Fruit fly (Drosophila melanogaster) whole organism, embryonic: ENCODE data around the gene Pde6.

ENCODE experiments used
- B-H2 ChIP-seq: fragments of 200-800 bp; sonication (Bioruptor generic); optimal IDR thresholded peaks from 2 replicates; lab custom pipeline; 2018; ENCODE audit warnings: missing biosample characterization, mild to moderate bottlenecking, missing genetic modification characterization
- Bgb ChIP-seq: fragments of 200-800 bp; sonication (Bioruptor generic); IDR thresholded peaks from 2 replicates; pipeline ENCODE4 v1.3.6; 2022; ENCODE audit warnings: missing biosample characterization, missing genetic modification characterization; ENCODE audit not compliant: partially characterized antibody
- CG11398 ChIP-seq: fragments of 200-800 bp; sonication (Bioruptor generic); optimal IDR thresholded peaks from 2 replicates; lab custom pipeline; 2016; ENCODE audit warnings: missing biosample characterization, missing genetic modification characterization
- CG11456 ChIP-seq: fragments of 200-800 bp; sonication (Bioruptor generic); IDR thresholded peaks from 3 replicates; pipeline ENCODE4 v1.3.6; 2022; ENCODE audit warnings: missing biosample characterization, missing genetic modification characterization
- CG11696 ChIP-seq: fragments of 200-800 bp; sonication (Bioruptor generic); IDR thresholded peaks from 2 replicates; pipeline ENCODE4 v1.3.6; 2022; ENCODE audit warnings: missing biosample characterization, missing genetic modification characterization
- CG12104 ChIP-seq: fragments of 200-800 bp; sonication (Bioruptor generic); optimal IDR thresholded peaks from 3 replicates; lab custom pipeline; 2016; ENCODE audit warnings: missing biosample characterization, missing genetic modification characterization
- CG12299 ChIP-seq: fragments of 200-800 bp; sonication (Bioruptor generic); optimal IDR thresholded peaks from 2 replicates; lab custom pipeline; 2018; ENCODE audit warnings: missing biosample characterization, mild to moderate bottlenecking, missing genetic modification characterization
- CG13894 ChIP-seq: fragments of 200-800 bp; sonication (Bioruptor generic); optimal IDR thresholded peaks from 3 replicates; lab custom pipeline; 2018; ENCODE audit warnings: missing biosample characterization, mild to moderate bottlenecking, missing genetic modification characterization, moderate library complexity
- CG15011 ChIP-seq: fragments of 200-800 bp; sonication (Bioruptor generic); optimal IDR thresholded peaks from 3 replicates; lab custom pipeline; 2018; ENCODE audit warnings: missing biosample characterization, mild to moderate bottlenecking, missing genetic modification characterization
- CG15601 ChIP-seq: fragments of 200-800 bp; sonication (Bioruptor generic); optimal IDR thresholded peaks from 3 replicates; lab custom pipeline; 2019; ENCODE audit warnings: missing biosample characterization, mild to moderate bottlenecking, missing genetic modification characterization, moderate library complexity
- CG16779 ChIP-seq: fragments of 200-800 bp; sonication (Bioruptor generic); IDR thresholded peaks from 2 replicates; pipeline ENCODE4 v1.3.6; 2022; ENCODE audit warnings: missing biosample characterization, missing genetic modification characterization
- CG17359 ChIP-seq: fragments of 200-800 bp; sonication (Bioruptor generic); optimal IDR thresholded peaks from 3 replicates; lab custom pipeline; 2018; ENCODE audit warnings: missing biosample characterization, mild to moderate bottlenecking, missing genetic modification characterization, moderate library complexity
- CG17568 ChIP-seq: fragments of 200-800 bp; sonication (Bioruptor generic); optimal IDR thresholded peaks from 2 replicates; lab custom pipeline; 2018; ENCODE audit warnings: missing biosample characterization, mild to moderate bottlenecking, missing genetic modification characterization, moderate library complexity
- CG18619 ChIP-seq: fragments of 200-800 bp; sonication (Bioruptor generic); optimal IDR thresholded peaks from 3 replicates; lab custom pipeline; 2017; ENCODE audit warnings: missing biosample characterization, mild to moderate bottlenecking, missing genetic modification characterization
- CG2875 ChIP-seq: fragments of 200-800 bp; sonication (Bioruptor generic); optimal IDR thresholded peaks from 2 replicates; lab custom pipeline; 2017; ENCODE audit warnings: missing biosample characterization, mild to moderate bottlenecking, missing genetic modification characterization, missing genetic modification reagents
- CG3163 ChIP-seq: fragments of 200-800 bp; sonication (Bioruptor generic); optimal IDR thresholded peaks from 3 replicates; lab custom pipeline; 2016; ENCODE audit warnings: missing biosample characterization, missing genetic modification characterization
- CG7556 ChIP-seq: fragments of 200-800 bp; sonication (Bioruptor generic); optimal IDR thresholded peaks from 2 replicates; lab custom pipeline; 2017; ENCODE audit warnings: missing biosample characterization, mild to moderate bottlenecking, missing genetic modification characterization
- CG8281 ChIP-seq: fragments of 200-800 bp; sonication (Bioruptor generic); optimal IDR thresholded peaks from 2 replicates; lab custom pipeline; 2018; ENCODE audit warnings: missing biosample characterization, mild to moderate bottlenecking, missing genetic modification characterization, moderate library complexity
- CG8388 ChIP-seq: fragments of 200-800 bp; sonication (Bioruptor generic); optimal IDR thresholded peaks from 2 replicates; lab custom pipeline; 2019; ENCODE audit warnings: missing biosample characterization, mild to moderate bottlenecking, missing genetic modification characterization, moderate library complexity
- CG9215 ChIP-seq: fragments of 200-800 bp; sonication (Bioruptor generic); IDR thresholded peaks from 2 replicates; pipeline ENCODE4 v1.3.6; 2022; ENCODE audit warnings: missing biosample characterization, missing genetic modification characterization
- CHES-1-like ChIP-seq: fragments of 200-800 bp; sonication (Bioruptor generic); optimal IDR thresholded peaks from 2 replicates; lab custom pipeline; 2016; ENCODE audit warnings: missing biosample characterization, missing genetic modification characterization
- Chrac-16 ChIP-seq: fragments of 200-800 bp; sonication (Bioruptor generic); optimal IDR thresholded peaks from 3 replicates; lab custom pipeline; 2016; ENCODE audit warnings: missing biosample characterization, missing genetic modification characterization
- CrebB ChIP-seq: fragments of 200-800 bp; sonication (Bioruptor generic); optimal IDR thresholded peaks from 3 replicates; lab custom pipeline; 2018; ENCODE audit warnings: missing biosample characterization, mild to moderate bottlenecking, missing genetic modification characterization
- Doc2 ChIP-seq: fragments of 200-800 bp; sonication (Bioruptor generic); IDR thresholded peaks from 2 replicates; pipeline ENCODE4 v1.3.6; 2022; ENCODE audit warnings: missing biosample characterization, missing genetic modification characterization
- E2f1 ChIP-seq: fragments of 200-800 bp; sonication (Bioruptor generic); IDR thresholded peaks from 2 replicates; pipeline ENCODE4 v1.3.6; 2022; ENCODE audit warnings: missing biosample characterization, missing genetic modification characterization
- HLH54F ChIP-seq: fragments of 200-800 bp; sonication (Bioruptor generic); optimal IDR thresholded peaks from 3 replicates; lab custom pipeline; 2016; ENCODE audit warnings: missing biosample characterization, missing genetic modification characterization
- Hand ChIP-seq: fragments of 200-800 bp; sonication (Bioruptor generic); optimal IDR thresholded peaks from 2 replicates; lab custom pipeline; 2017; ENCODE audit warnings: mild to moderate bottlenecking, missing biosample characterization, missing genetic modification reagents, missing genetic modification characterization
- Lhr ChIP-seq: fragments of 200-800 bp; sonication (Bioruptor generic); optimal IDR thresholded peaks from 3 replicates; lab custom pipeline; 2017; ENCODE audit warnings: mild to moderate bottlenecking, missing biosample characterization, missing genetic modification reagents, missing genetic modification characterization
- MBD-R2 ChIP-seq: fragments of 200-800 bp; sonication (Bioruptor generic); IDR thresholded peaks from 2 replicates; pipeline ENCODE4 v1.3.6; 2022; ENCODE audit warnings: missing biosample characterization, missing genetic modification characterization
- NC2α ChIP-seq: fragments of 200-800 bp; sonication (Bioruptor generic); optimal IDR thresholded peaks from 2 replicates; lab custom pipeline; 2016; ENCODE audit warnings: missing biosample characterization, missing genetic modification characterization
- NK7.1 ChIP-seq: fragments of 200-800 bp; sonication (Bioruptor generic); optimal IDR thresholded peaks from 3 replicates; lab custom pipeline; 2016; ENCODE audit warnings: missing biosample characterization, missing genetic modification characterization
- Neu2 ChIP-seq: fragments of 200-800 bp; sonication (Bioruptor generic); optimal IDR thresholded peaks from 3 replicates; lab custom pipeline; 2016; ENCODE audit warnings: missing biosample characterization, missing genetic modification characterization, borderline replicate concordance
- Nf-YA ChIP-seq: fragments of 200-800 bp; sonication (Bioruptor generic); IDR thresholded peaks from 2 replicates; pipeline ENCODE4 v1.3.6; 2022; ENCODE audit warnings: missing biosample characterization, missing genetic modification characterization
- Oaz ChIP-seq: fragments of 200-800 bp; sonication (Bioruptor generic); IDR thresholded peaks from 2 replicates; pipeline ENCODE4 v1.3.6; 2022; ENCODE audit warnings: missing biosample characterization, missing genetic modification characterization
- Pdp1 ChIP-seq, 2 experiments: fragments of 200-800 bp; sonication (Bioruptor generic); optimal IDR thresholded peaks; 3 replicates each; lab custom pipeline; 2016; ENCODE audit warnings: missing biosample characterization in 2 of 2, missing genetic modification characterization in 2 of 2, mild to moderate bottlenecking in 1 of 2, moderate library complexity in 1 of 2
- Rx ChIP-seq: fragments of 200-800 bp; sonication (Bioruptor generic); IDR thresholded peaks from 2 replicates; pipeline ENCODE4 v1.3.6; 2022; ENCODE audit warnings: missing biosample characterization, missing genetic modification characterization
- Six4 ChIP-seq: fragments of 200-800 bp; sonication (Bioruptor generic); optimal IDR thresholded peaks from 2 replicates; lab custom pipeline; 2016; ENCODE audit warnings: missing biosample characterization, missing genetic modification characterization
- chm ChIP-seq: fragments of 200-800 bp; sonication (Bioruptor generic); IDR thresholded peaks from 2 replicates; pipeline ENCODE4 v1.3.6; 2022; ENCODE audit warnings: missing biosample characterization, missing genetic modification characterization
- chn ChIP-seq: fragments of 200-800 bp; sonication (Bioruptor generic); optimal IDR thresholded peaks from 2 replicates; lab custom pipeline; 2016; ENCODE audit warnings: missing biosample characterization, missing genetic modification characterization
- ci ChIP-seq: fragments of 200-800 bp; sonication (Bioruptor generic); IDR thresholded peaks from 3 replicates; pipeline ENCODE4 v1.3.6; 2022; ENCODE audit warnings: missing biosample characterization, missing genetic modification characterization
- dan ChIP-seq: fragments of 200-800 bp; sonication (Bioruptor generic); IDR thresholded peaks from 2 replicates; pipeline ENCODE4 v1.3.6; 2022; ENCODE audit warnings: missing biosample characterization, missing genetic modification characterization
- dysf ChIP-seq: fragments of 200-800 bp; sonication (Bioruptor generic); IDR thresholded peaks from 3 replicates; pipeline ENCODE4 v1.3.6; 2022; ENCODE audit warnings: missing biosample characterization, missing genetic modification characterization
- ftz-f1 ChIP-seq: fragments of 200-800 bp; sonication (Bioruptor generic); optimal IDR thresholded peaks from 2 replicates; lab custom pipeline; 2016; ENCODE audit warnings: missing biosample characterization, missing genetic modification characterization
- gce ChIP-seq: fragments of 200-800 bp; sonication (Bioruptor generic); IDR thresholded peaks from 3 replicates; pipeline ENCODE4 v1.3.6; 2022; ENCODE audit warnings: missing biosample characterization, missing genetic modification characterization
- lilli ChIP-seq: fragments of 200-800 bp; sonication (Bioruptor generic); optimal IDR thresholded peaks from 3 replicates; lab custom pipeline; 2016; ENCODE audit warnings: missing biosample characterization, missing genetic modification characterization
- p53 ChIP-seq: fragments of 200-800 bp; sonication (Bioruptor generic); optimal IDR thresholded peaks from 2 replicates; lab custom pipeline; 2016; ENCODE audit warnings: missing biosample characterization, missing genetic modification characterization
- pfk ChIP-seq: fragments of 200-800 bp; sonication (Bioruptor generic); optimal IDR thresholded peaks from 2 replicates; lab custom pipeline; 2018; ENCODE audit warnings: missing biosample characterization, mild to moderate bottlenecking, missing genetic modification characterization, moderate library complexity
- sens ChIP-seq: fragments of 200-800 bp; sonication (Bioruptor generic); peaks from one replicate; lab custom pipeline; 2016; ENCODE audit warnings: missing biosample characterization, missing genetic modification characterization
- sr ChIP-seq: fragments of 200-800 bp; sonication (Bioruptor generic); IDR thresholded peaks from 3 replicates; pipeline ENCODE4 v1.3.6; 2022; ENCODE audit warnings: missing biosample characterization, missing genetic modification characterization
- tio ChIP-seq: fragments of 200-800 bp; sonication (Bioruptor generic); optimal IDR thresholded peaks from 2 replicates; lab custom pipeline; 2017; ENCODE audit warnings: missing biosample characterization, missing genetic modification characterization, inconsistent platforms
- toy ChIP-seq: fragments of 200-800 bp; sonication (Bioruptor generic); IDR thresholded peaks from 2 replicates; pipeline ENCODE4 v1.3.6; 2022; ENCODE audit warnings: missing biosample characterization, missing genetic modification characterization
- zen ChIP-seq: fragments of 200-800 bp; sonication (Bioruptor generic); optimal IDR thresholded peaks from 3 replicates; lab custom pipeline; 2018; ENCODE audit warnings: missing biosample characterization, mild to moderate bottlenecking, missing genetic modification characterization, moderate library complexity
- zf30C ChIP-seq: fragments of 200-800 bp; sonication (Bioruptor generic); optimal IDR thresholded peaks from 3 replicates; lab custom pipeline; 2018; ENCODE audit warnings: missing biosample characterization, mild to moderate bottlenecking, missing genetic modification characterization

Pde6 gene

dm6 chr3R:14576511-14576691 lies 18.3 kb upstream of the Pde6 start, which contains the start of gene CG44094:
Gene CG44094, minus strand, starts transcription at chr3R:14576611.
- TF ChIP-seq CG9215 (no peak), CG11398 (no peak), Six4 (no peak), CG15011 (GFP tag; lab: Kevin White, UChicago) (no peak), CHES-1-like (GFP tag; lab: Kevin White, UChicago) (no peak), Hand (no peak), CG18619 (GFP tag; lab: Kevin White, UChicago) (no peak), CG15601 (tag; lab: Kevin White, UChicago) (no peak), CG17359 (tag; lab: Kevin White, UChicago) (no peak), tio (GFP tag; lab: Kevin White, UChicago) (no peak), NC2α (GFP tag; lab: Kevin White, UChicago) (no peak), CrebB (tag; lab: Kevin White, UChicago) (no peak), gce (GFP tag; lab: Robert Waterston, UW) (no peak), E2f1 (GFP tag; lab: Robert Waterston, UW) (no peak), Nf-YA (GFP tag; lab: Robert Waterston, UW) (no peak), CG13894 (tag; lab: Kevin White, UChicago) (no peak), MBD-R2 (no peak), Lhr (no peak), CG3163 (GFP tag; lab: Kevin White, UChicago) (no peak)
- TF ChIP-seq, all 482 proteins: peak for 0

DNA sequence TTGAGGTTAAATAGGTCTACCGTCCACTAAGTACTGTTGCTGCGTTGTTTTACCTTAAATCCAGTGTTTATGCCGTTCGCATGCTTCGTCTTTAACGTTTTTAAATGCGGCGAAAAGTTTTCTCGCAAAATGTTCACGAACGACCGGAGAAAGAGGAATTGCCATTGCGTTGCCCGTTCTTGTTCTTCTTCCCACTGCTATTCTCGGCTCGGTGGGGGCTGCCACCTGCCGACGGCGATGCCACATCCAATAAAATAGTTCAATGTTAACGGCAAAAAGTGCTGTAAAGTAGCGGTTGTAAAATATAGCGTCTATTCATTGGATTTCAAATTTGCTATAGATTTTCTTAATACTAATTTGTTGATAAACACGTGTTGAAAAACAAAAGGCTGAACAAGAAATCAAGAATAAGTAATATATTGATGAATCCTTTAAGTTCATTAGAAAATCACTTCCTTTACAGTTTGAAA lies 17.6 kb upstream of the Pde6 start, which contains the start of gene CG7987:
TSS of gene CG7987 (minus strand) at position 170 of the 470 bp plus-strand sequence.
- peak in 1 of 2 experiments; percentile 23 for TF ChIP-seq Pdp1 (GFP tag; optimal IDR thresholded peaks at IDR 0.05; lab: Kevin White, UChicago)
- TF ChIP-seq NK7.1 (GFP tag; lab: Kevin White, UChicago): no peak
- TF ChIP-seq sens (GFP tag; lab: Kevin White, UChicago): peak; percentile 86
- TF ChIP-seq CG12299 (tag; lab: Kevin White, UChicago): no peak
- TF ChIP-seq chn (GFP tag; lab: Kevin White, UChicago): peak; percentile 43
- no peak for TF ChIP-seq dan (GFP tag; lab: Robert Waterston, UW)
- TF ChIP-seq pfk (GFP tag; lab: Kevin White, UChicago): no peak
- TF ChIP-seq ftz-f1 (GFP tag; lab: Kevin White, UChicago): peak; percentile 5
- TF ChIP-seq CG12104 (GFP tag; lab: Kevin White, UChicago): no peak
- no peak for TF ChIP-seq Oaz (GFP tag; lab: Robert Waterston, UW)
- TF ChIP-seq CG8388: no peak
- TF ChIP-seq CG7556 (GFP tag; lab: Kevin White, UChicago): no peak
- TF ChIP-seq chm (GFP tag; lab: Robert Waterston, UW): no peak
- TF ChIP-seq toy (GFP tag; lab: Robert Waterston, UW): no peak
- no peak for TF ChIP-seq sr (GFP tag; lab: Robert Waterston, UW)
- no peak for TF ChIP-seq CG2875
- TF ChIP-seq CG11456 (GFP tag; lab: Robert Waterston, UW): 0 out of 3 replicates have a peak, but pooled peaks have one; percentile 3
- peak; percentile 21 for TF ChIP-seq lilli (GFP tag; lab: Kevin White, UChicago)
- TF ChIP-seq HLH54F: no peak
- no peak for TF ChIP-seq Neu2
- peak; percentile 21 for TF ChIP-seq zf30C (GFP tag; lab: Kevin White, UChicago)
- TF ChIP-seq Chrac-16 (GFP tag; lab: Kevin White, UChicago): no peak
- no peak for TF ChIP-seq CG8281
- no peak for TF ChIP-seq p53 (GFP tag; lab: Kevin White, UChicago)
- no peak for TF ChIP-seq dysf
- 0 out of 2 replicates have a peak, but pooled peaks have one; percentile 9 for TF ChIP-seq Rx (GFP tag; lab: Robert Waterston, UW)
- no peak for TF ChIP-seq Doc2 (GFP tag; lab: Robert Waterston, UW)
- peak; percentile 19 for TF ChIP-seq zen
- TF ChIP-seq CG17568 (GFP tag; lab: Kevin White, UChicago): no peak
- TF ChIP-seq B-H2 (GFP tag; lab: Kevin White, UChicago): peak; percentile 36
- TF ChIP-seq Bgb: peak; percentile 46; the same call in 1 of the 2 replicates
- no peak for TF ChIP-seq CG11696 (GFP tag; lab: Robert Waterston, UW)
- TF ChIP-seq CG16779 (GFP tag; lab: Robert Waterston, UW): no peak
- 0 out of 3 replicates have a peak, but pooled peaks have one; percentile 42 for TF ChIP-seq ci (GFP tag; lab: Robert Waterston, UW)
